Worm (Caenorhabditis elegans) whole organism, L1 larva: ENCODE results near the gene dex-1.

Experiments
- C34B4.2 ChIP-seq: sonication (generic microtip); optimal IDR thresholded peaks from 2 replicates; lab custom pipeline; 2017; ENCODE audit warnings: mild to moderate bottlenecking, missing genetic modification characterization, missing compliant biosample characterization
- ama-1 ChIP-seq: fragments of 150-350 bp; optimal IDR thresholded peaks from 2 replicates; lab custom pipeline; 2014
- ceh-82 ChIP-seq, 3 experiments: fragments of 150-350 bp in 1 of 3; sonication (generic microtip) in 2 of 3; optimal IDR thresholded peaks; 2 replicates each; lab custom pipeline; 2014 to 2017; ENCODE audit warnings: missing biosample characterization in 3 of 3, missing genetic modification characterization in 3 of 3
- efl-1 ChIP-seq, 4 experiments: fragments of 150-350 bp; optimal IDR thresholded peaks in 3 of 4; peaks in 1 of 4; 1 replicate in 1 of 4; 2 replicates in 3 of 4; lab custom pipeline; 2014; ENCODE audit warnings: missing biosample characterization in 2 of 4, missing genetic modification characterization in 2 of 4, missing genetic modification reagents in 2 of 4
- elt-2 ChIP-seq: sonication (generic microtip); optimal IDR thresholded peaks from 2 replicates; lab custom pipeline; 2016; ENCODE audit warnings: missing genetic modification characterization, mild to moderate bottlenecking, inconsistent platforms, missing compliant biosample characterization, missing genetic modification reagents
- elt-3 ChIP-seq, 6 experiments: fragments of 150-350 bp in 1 of 6; sonication (generic microtip); optimal IDR thresholded peaks; 2 replicates each; lab custom pipeline; 2017 to 2018; ENCODE audit warnings: missing biosample characterization in 6 of 6, missing genetic modification characterization in 6 of 6, inconsistent platforms in 1 of 6
- lin-39 ChIP-seq: fragments of 150-350 bp; optimal IDR thresholded peaks from 2 replicates; lab custom pipeline; 2014; ENCODE audit warnings: missing biosample characterization, missing genetic modification reagents, missing genetic modification characterization
- lir-3 ChIP-seq: sonication (generic microtip); optimal IDR thresholded peaks from 2 replicates; lab custom pipeline; 2016; ENCODE audit warnings: mild to moderate bottlenecking, missing genetic modification characterization, moderate library complexity, missing compliant biosample characterization; ENCODE audit not compliant: poor library complexity
- mdl-1 ChIP-seq, 2 experiments: fragments of 150-350 bp; optimal IDR thresholded peaks; 2 replicates each; lab custom pipeline; 2014 to 2017; ENCODE audit warnings: missing biosample characterization in 2 of 2, missing genetic modification characterization in 2 of 2, inconsistent platforms in 1 of 2
- tlp-1 ChIP-seq: fragments of 150-350 bp; optimal IDR thresholded peaks from 2 replicates; lab custom pipeline; 2014; ENCODE audit warnings: missing biosample characterization, missing genetic modification characterization

DNA sequence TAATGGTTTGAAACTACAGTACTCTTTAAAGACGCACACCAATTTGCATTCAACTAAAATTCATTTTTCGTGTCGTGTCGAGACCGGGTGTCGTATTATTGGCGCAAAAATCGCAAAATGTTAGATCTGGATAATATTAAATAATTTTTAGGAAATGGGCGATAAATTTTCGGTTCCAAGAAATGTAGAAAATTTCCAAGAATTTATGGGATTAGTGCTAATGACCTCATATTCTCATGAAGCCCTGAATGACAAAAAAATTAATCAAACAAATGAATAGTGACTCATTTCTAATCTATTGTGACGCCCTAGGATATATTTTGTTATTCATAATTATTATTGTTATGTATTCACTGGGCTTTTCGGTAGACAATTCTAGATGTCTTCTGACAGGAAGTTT, 25.2 kb upstream of the dex-1 start:
- TF ChIP-seq C34B4.2 (no peak), tlp-1 (tag; lab: Kevin White, UChicago) (no peak), ama-1 (lab: Kevin White, UChicago) (no peak), elt-2 (no peak), elt-3 (tag; optimal IDR thresholded peaks at IDR 0.05; lab: Kevin White, UChicago) (no peak), mdl-1 (tag; optimal IDR thresholded peaks at IDR 0.05; lab: Kevin White, UChicago) (no peak), efl-1 (optimal IDR thresholded peaks at IDR 0.05; lab: Kevin White, UChicago) (no peak), efl-1 (GFP tag; optimal IDR thresholded peaks at IDR 0.05 in 1 of 2; lab: Kevin White, UChicago) (no peak), ceh-82 (tag; optimal IDR thresholded peaks at IDR 0.05; lab: Kevin White, UChicago) (no peak), lir-3 (tag; lab: Kevin White, UChicago) (no peak), lin-39 (tag; lab: Kevin White, UChicago) (no peak)
